Worm (Caenorhabditis elegans) whole organism, L3 larva: ENCODE measurements around the gene aars-1.
A peak's percentile ranks its signal among the peaks of the same experiment; 100 is the strongest.

Experiments used
- ceh-16 ChIP-seq: sonication (generic microtip); optimal IDR thresholded peaks from 2 replicates; lab custom pipeline; 2017; ENCODE audit warnings: missing biosample characterization, missing genetic modification characterization
- ceh-82 ChIP-seq: fragments of 150-350 bp; optimal IDR thresholded peaks from 2 replicates; lab custom pipeline; 2014; ENCODE audit warnings: missing biosample characterization, missing genetic modification characterization
- daf-12 ChIP-seq: fragments of 150-350 bp; optimal IDR thresholded peaks from 2 replicates; lab custom pipeline; 2014; ENCODE audit warnings: missing biosample characterization, missing genetic modification reagents, missing genetic modification characterization
- egl-5 ChIP-seq: fragments of 150-350 bp; optimal IDR thresholded peaks from 2 replicates; lab custom pipeline; 2017; ENCODE audit warnings: missing biosample characterization, missing genetic modification reagents, missing genetic modification characterization, inconsistent platforms
- elt-1 ChIP-seq: fragments of 150-350 bp; optimal IDR thresholded peaks from 2 replicates; lab custom pipeline; 2014; ENCODE audit warnings: missing biosample characterization, missing genetic modification characterization
- elt-2 ChIP-seq: sonication (generic microtip); optimal IDR thresholded peaks from 2 replicates; lab custom pipeline; 2016; ENCODE audit warnings: missing genetic modification reagents, mild to moderate bottlenecking, missing genetic modification characterization, missing compliant biosample characterization
- eor-1 ChIP-seq, 2 experiments: fragments of 150-350 bp; optimal IDR thresholded peaks; 2 replicates each; lab custom pipeline; 2014 to 2018; ENCODE audit warnings: missing biosample characterization in 2 of 2, missing genetic modification characterization in 2 of 2
- fkh-10 ChIP-seq: sonication (generic microtip); optimal IDR thresholded peaks from 2 replicates; lab custom pipeline; 2017; ENCODE audit warnings: missing biosample characterization, missing genetic modification reagents, missing genetic modification characterization
- fkh-2 ChIP-seq: fragments of 150-350 bp; optimal IDR thresholded peaks from 2 replicates; lab custom pipeline; 2014; ENCODE audit warnings: missing biosample characterization, missing genetic modification reagents, missing genetic modification characterization
- jun-1 ChIP-seq: fragments of 150-350 bp; optimal IDR thresholded peaks from 2 replicates; lab custom pipeline; 2014; ENCODE audit warnings: missing biosample characterization, missing genetic modification reagents, missing genetic modification characterization
- lin-39 ChIP-seq: fragments of 150-350 bp; optimal IDR thresholded peaks from 2 replicates; lab custom pipeline; 2018; ENCODE audit warnings: missing biosample characterization, missing genetic modification reagents, missing genetic modification characterization
- lsy-12 ChIP-seq: sonication (generic microtip); optimal IDR thresholded peaks from 2 replicates; lab custom pipeline; 2016; ENCODE audit warnings: mild to moderate bottlenecking, missing genetic modification characterization, missing compliant biosample characterization
- mdl-1 ChIP-seq: fragments of 150-350 bp; optimal IDR thresholded peaks from 2 replicates; lab custom pipeline; 2014; ENCODE audit warnings: missing biosample characterization, missing genetic modification characterization
- nhr-11 ChIP-seq: fragments of 150-350 bp; optimal IDR thresholded peaks from 2 replicates; lab custom pipeline; 2014; ENCODE audit warnings: missing biosample characterization, missing genetic modification characterization
- nhr-12 ChIP-seq: fragments of 150-350 bp; optimal IDR thresholded peaks from 2 replicates; lab custom pipeline; 2014; ENCODE audit warnings: missing biosample characterization, missing genetic modification characterization
- nhr-237 ChIP-seq: fragments of 150-350 bp; optimal IDR thresholded peaks from 2 replicates; lab custom pipeline; 2014; ENCODE audit warnings: missing biosample characterization, missing genetic modification characterization
- nhr-25 ChIP-seq: sonication (generic microtip); optimal IDR thresholded peaks from 2 replicates; lab custom pipeline; 2017; ENCODE audit warnings: missing biosample characterization, missing genetic modification characterization
- nhr-67 ChIP-seq: fragments of 150-350 bp; optimal IDR thresholded peaks from 2 replicates; lab custom pipeline; 2014; ENCODE audit warnings: missing biosample characterization, missing genetic modification characterization
- nhr-76 ChIP-seq: fragments of 150-350 bp; sonication (generic microtip); optimal IDR thresholded peaks from 5 replicates; lab custom pipeline; 2014; ENCODE audit warnings: missing biosample characterization, missing genetic modification characterization
- pha-4 ChIP-seq: fragments of 150-350 bp; optimal IDR thresholded peaks from 2 replicates; lab custom pipeline; 2014; ENCODE audit warnings: missing biosample characterization, missing genetic modification reagents, missing genetic modification characterization
- pqm-1 ChIP-seq: fragments of 150-350 bp; optimal IDR thresholded peaks from 2 replicates; lab custom pipeline; 2017; ENCODE audit warnings: missing biosample characterization, missing genetic modification characterization, inconsistent platforms
- sea-2 ChIP-seq: fragments of 150-350 bp; sonication (generic microtip); optimal IDR thresholded peaks from 4 replicates; lab custom pipeline; 2014; ENCODE audit warnings: missing biosample characterization, missing genetic modification reagents, missing genetic modification characterization
- skn-1 ChIP-seq: fragments of 150-350 bp; optimal IDR thresholded peaks from 2 replicates; lab custom pipeline; 2014; ENCODE audit warnings: missing biosample characterization, missing genetic modification characterization
- snpc-4 ChIP-seq: fragments of 150-350 bp; optimal IDR thresholded peaks from 2 replicates; lab custom pipeline; 2014; ENCODE audit warnings: missing biosample characterization, missing genetic modification characterization
- tbx-2 ChIP-seq: sonication (generic microtip); optimal IDR thresholded peaks from 2 replicates; lab custom pipeline; 2016; ENCODE audit warnings: mild to moderate bottlenecking, missing genetic modification characterization, missing compliant biosample characterization
- unc-39 ChIP-seq: sonication (generic microtip); optimal IDR thresholded peaks from 4 replicates; lab custom pipeline; 2017; ENCODE audit warnings: missing biosample characterization, missing genetic modification characterization
- zag-1 ChIP-seq: fragments of 150-350 bp; optimal IDR thresholded peaks from 2 replicates; lab custom pipeline; 2014; ENCODE audit warnings: missing biosample characterization, missing genetic modification characterization
- ztf-4 ChIP-seq: fragments of 150-350 bp; optimal IDR thresholded peaks from 2 replicates; lab custom pipeline; 2014; ENCODE audit warnings: missing biosample characterization, missing genetic modification characterization

Gene aars-1

DNA sequence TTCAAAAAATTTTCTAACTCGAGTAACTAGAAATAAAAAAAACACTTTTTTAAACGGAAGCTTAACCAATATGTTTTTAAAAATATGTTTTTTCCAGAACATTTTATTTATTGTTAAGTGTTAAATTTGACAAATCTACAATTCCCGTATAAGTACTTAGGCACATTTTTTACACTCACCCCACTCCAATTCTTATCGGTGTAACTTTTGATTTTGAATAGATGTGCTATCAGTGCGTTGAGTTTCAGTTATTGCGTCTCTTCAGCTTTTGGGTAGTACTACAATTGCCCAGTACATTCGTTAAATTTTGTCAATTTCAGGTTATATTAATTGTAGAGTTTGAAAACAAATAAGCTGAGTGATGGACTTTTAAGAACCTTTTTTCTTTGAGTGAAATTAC is 40.3 kb downstream of the aars-1 start:
- TF ChIP-seq elt-2 (tag; lab: Kevin White, UChicago) (peak; percentile 32), tbx-2 (no peak), pqm-1 (tag; lab: Kevin White, UChicago) (peak; percentile 51), unc-39 (tag; lab: Kevin White, UChicago) (no peak), egl-5 (no peak)

- TF ChIP-seq unc-39 (tag; lab: Kevin White, UChicago) (no peak), nhr-25 (tag; lab: Kevin White, UChicago) (no peak), ceh-82 (tag; lab: Kevin White, UChicago) (no peak), elt-1 (tag; lab: Kevin White, UChicago) (no peak), mdl-1 (tag; lab: Kevin White, UChicago) (no peak), elt-2 (tag; lab: Kevin White, UChicago) (peak; percentile 80), zag-1 (tag; lab: Kevin White, UChicago) (no peak), sea-2 (no peak), lin-39 (tag; lab: Kevin White, UChicago) (no peak), jun-1 (peak; percentile 7), snpc-4 (no peak), nhr-237 (tag; lab: Kevin White, UChicago) (no peak), nhr-67 (no peak), pha-4 (peak; percentile 68), ceh-16 (tag; lab: Kevin White, UChicago) (no peak), tbx-2 (no peak), nhr-76 (tag; lab: Kevin White, UChicago) (no peak), pqm-1 (tag; lab: Kevin White, UChicago) (peak; percentile 88), lsy-12 (tag; lab: Kevin White, UChicago) (no peak), ztf-4 (no peak)
Measured at ce11 chrII:11418476-11418875, 45.8 kb downstream of the aars-1 start.

DNA sequence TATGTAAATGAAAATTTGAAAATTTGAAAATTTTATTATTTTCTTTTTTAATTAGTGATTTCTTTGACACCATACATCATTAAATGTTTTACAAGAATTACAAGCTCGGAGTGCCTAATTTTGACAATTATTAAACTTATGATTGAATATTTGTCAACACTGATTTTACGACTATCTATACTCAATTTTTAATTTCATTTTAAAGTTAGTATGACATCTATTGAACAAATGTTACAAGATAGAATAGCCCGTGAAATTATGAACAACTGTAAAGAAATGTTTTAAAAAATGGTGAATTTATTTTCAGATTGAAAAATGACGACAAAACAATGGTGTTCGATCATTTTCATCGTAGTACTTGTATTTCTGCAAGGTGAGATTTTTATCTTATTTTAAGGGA is 46.3 kb downstream of the aars-1 start, which contains the start of gene C05D12.2:
Gene C05D12.2 (plus strand): TSS at position 301 of the 400 bp plus-strand sequence.
- no peak for TF ChIP-seq daf-12
- no peak for TF ChIP-seq nhr-76 (tag; lab: Kevin White, UChicago)
- TF ChIP-seq eor-1 (tag; optimal IDR thresholded peaks at IDR 0.05; lab: Kevin White, UChicago), result no peak
- no peak for TF ChIP-seq fkh-10 (GFP tag; lab: Kevin White, UChicago)
- no peak for TF ChIP-seq skn-1 (tag; lab: Kevin White, UChicago)
- no peak for TF ChIP-seq tbx-2
- no peak for TF ChIP-seq jun-1
- no peak for TF ChIP-seq fkh-2 (tag; lab: Kevin White, UChicago)
- no peak for TF ChIP-seq nhr-11

DNA sequence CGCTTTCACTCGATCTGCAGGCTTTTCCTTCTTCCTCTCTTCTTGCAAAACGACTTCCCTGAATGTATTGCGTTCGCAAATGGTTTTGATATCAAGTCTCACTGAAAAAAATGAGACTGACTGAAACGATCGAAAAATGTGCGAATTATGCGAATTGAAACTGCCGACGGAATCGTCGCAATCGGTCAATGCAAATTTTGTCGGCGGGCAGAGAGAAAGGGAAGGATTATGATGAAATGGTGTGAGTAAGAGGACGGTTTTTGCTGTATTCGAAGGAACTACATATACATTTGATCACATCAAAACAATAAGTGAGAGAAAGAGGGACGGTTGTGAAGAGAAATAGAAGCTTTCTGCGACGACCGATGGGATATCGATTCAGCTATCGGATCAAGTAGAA is 48.6 kb downstream of the aars-1 start, which contains the start of gene C05D12.1:
Gene C05D12.1 (minus strand): TSS at position 101 of the 400 bp plus-strand sequence.
- TF ChIP-seq nhr-12 (tag; lab: Kevin White, UChicago) (no peak), zag-1 (tag; lab: Kevin White, UChicago) (no peak), nhr-67 (no peak), pqm-1 (tag; lab: Kevin White, UChicago) (no peak)
